Fruit fly (Drosophila melanogaster) whole organism, embryonic: Measurements from ENCODE around the gene BRWD3.

ENCODE experiments used
- Atf-2 ChIP-seq: fragments of 200-800 bp; sonication (Bioruptor generic); optimal IDR thresholded peaks from 2 replicates; lab custom pipeline; 2016; ENCODE audit warnings: missing biosample characterization, missing genetic modification characterization
- Bdp1 ChIP-seq: fragments of 200-800 bp; sonication (Bioruptor generic); optimal IDR thresholded peaks from 3 replicates; lab custom pipeline; 2016; ENCODE audit warnings: missing biosample characterization, missing genetic modification characterization
- CG11093 ChIP-seq: fragments of 200-800 bp; sonication (Bioruptor generic); IDR thresholded peaks from 3 replicates; pipeline ENCODE4 v1.3.6; 2022; ENCODE audit warnings: missing biosample characterization, missing genetic modification characterization
- CG12219 ChIP-seq: fragments of 200-800 bp; sonication (Bioruptor generic); optimal IDR thresholded peaks from 3 replicates; lab custom pipeline; 2018; ENCODE audit warnings: missing biosample characterization, mild to moderate bottlenecking, missing genetic modification characterization
- CG12769 ChIP-seq: fragments of 200-800 bp; sonication (Bioruptor generic); optimal IDR thresholded peaks from 2 replicates; lab custom pipeline; 2019; ENCODE audit warnings: missing biosample characterization, mild to moderate bottlenecking, missing genetic modification characterization, moderate library complexity
- CG13123 ChIP-seq: fragments of 200-800 bp; sonication (Bioruptor generic); optimal IDR thresholded peaks from 2 replicates; lab custom pipeline; 2016; ENCODE audit warnings: missing biosample characterization, missing genetic modification characterization
- CG13296 ChIP-seq: fragments of 200-800 bp; sonication (Bioruptor generic); optimal IDR thresholded peaks from 3 replicates; lab custom pipeline; 2018; ENCODE audit warnings: missing biosample characterization, mild to moderate bottlenecking, missing genetic modification characterization
- CG14014 ChIP-seq: fragments of 200-800 bp; sonication (Bioruptor generic); IDR thresholded peaks from 2 replicates; pipeline ENCODE4 v1.3.6; 2022; ENCODE audit warnings: missing biosample characterization, missing genetic modification characterization
- CG14050 ChIP-seq: fragments of 200-800 bp; sonication (Bioruptor generic); IDR thresholded peaks from 3 replicates; pipeline ENCODE4 v1.3.6; 2022; ENCODE audit warnings: missing biosample characterization, missing genetic modification characterization
- CG15601 ChIP-seq: fragments of 200-800 bp; sonication (Bioruptor generic); optimal IDR thresholded peaks from 3 replicates; lab custom pipeline; 2019; ENCODE audit warnings: missing biosample characterization, mild to moderate bottlenecking, missing genetic modification characterization, moderate library complexity
- CG17829 ChIP-seq: fragments of 200-800 bp; optimal IDR thresholded peaks from 2 replicates; lab custom pipeline; 2019; ENCODE audit warnings: missing biosample characterization, mild to moderate bottlenecking, missing genetic modification characterization, moderate library complexity
- CG2116 ChIP-seq: fragments of 200-800 bp; sonication (Bioruptor generic); optimal IDR thresholded peaks from 3 replicates; lab custom pipeline; 2018; ENCODE audit warnings: missing biosample characterization, mild to moderate bottlenecking, missing genetic modification characterization
- CG2199 ChIP-seq: fragments of 200-800 bp; sonication (Bioruptor generic); IDR thresholded peaks from 3 replicates; pipeline ENCODE4 v1.3.6; 2022; ENCODE audit warnings: missing biosample characterization, missing genetic modification characterization
- CG3281 ChIP-seq: fragments of 200-800 bp; sonication (Bioruptor generic); optimal IDR thresholded peaks from 3 replicates; lab custom pipeline; 2017; ENCODE audit warnings: missing biosample characterization, mild to moderate bottlenecking, missing genetic modification characterization
- CG33213 ChIP-seq: fragments of 200-800 bp; sonication (Bioruptor generic); optimal IDR thresholded peaks from 3 replicates; lab custom pipeline; 2016; ENCODE audit warnings: missing biosample characterization, missing genetic modification characterization
- CG34422 ChIP-seq: fragments of 200-800 bp; sonication (Bioruptor generic); IDR thresholded peaks from 3 replicates; pipeline ENCODE4 v1.3.6; 2022; ENCODE audit warnings: missing biosample characterization, missing genetic modification characterization
- CG9817 ChIP-seq: fragments of 200-800 bp; sonication (Bioruptor generic); optimal IDR thresholded peaks from 2 replicates; lab custom pipeline; 2018; ENCODE audit warnings: missing biosample characterization, mild to moderate bottlenecking, missing genetic modification characterization, moderate library complexity
- CG9876 ChIP-seq: fragments of 200-800 bp; sonication (Bioruptor generic); optimal IDR thresholded peaks from 2 replicates; lab custom pipeline; 2016; ENCODE audit warnings: missing biosample characterization, missing genetic modification characterization
- Dbx ChIP-seq: fragments of 200-800 bp; sonication (Bioruptor generic); IDR thresholded peaks from 3 replicates; pipeline ENCODE4 v1.3.6; 2022; ENCODE audit warnings: missing biosample characterization, missing genetic modification characterization
- Doc3 ChIP-seq: fragments of 200-800 bp; sonication (Bioruptor generic); IDR thresholded peaks from 3 replicates; pipeline ENCODE4 v1.3.6; 2022; ENCODE audit warnings: missing biosample characterization, missing genetic modification characterization; ENCODE audit not compliant: partially characterized antibody
- E2f2 ChIP-seq: fragments of 200-800 bp; sonication (Bioruptor generic); IDR thresholded peaks from 2 replicates; pipeline ENCODE4 v1.3.6; 2022; ENCODE audit warnings: missing biosample characterization, missing genetic modification characterization
- Ets65A ChIP-seq: fragments of 200-800 bp; sonication (Bioruptor generic); peaks from one replicate; lab custom pipeline; 2016; ENCODE audit warnings: missing biosample characterization, missing genetic modification characterization
- Fer2 ChIP-seq: fragments of 200-800 bp; sonication (Bioruptor generic); optimal IDR thresholded peaks from 2 replicates; lab custom pipeline; 2018; ENCODE audit warnings: missing biosample characterization, mild to moderate bottlenecking, missing genetic modification characterization, moderate library complexity
- H2.0 ChIP-seq: fragments of 200-800 bp; sonication (Bioruptor generic); IDR thresholded peaks from 2 replicates; pipeline ENCODE4 v1.3.6; 2022; ENCODE audit warnings: missing biosample characterization, missing genetic modification characterization
- Kr ChIP-seq: fragments of 200-800 bp; sonication (Bioruptor generic); optimal IDR thresholded peaks from 2 replicates; lab custom pipeline; 2017; ENCODE audit warnings: missing biosample characterization, mild to moderate bottlenecking, missing genetic modification characterization
- Lpt ChIP-seq: fragments of >200 bp; optimal IDR thresholded peaks from 2 replicates; lab custom pipeline; 2018; ENCODE audit warnings: missing biosample characterization, missing genetic modification characterization
- Nf-YA ChIP-seq: fragments of 200-800 bp; sonication (Bioruptor generic); IDR thresholded peaks from 2 replicates; pipeline ENCODE4 v1.3.6; 2022; ENCODE audit warnings: missing biosample characterization, missing genetic modification characterization
- TFAM ChIP-seq: fragments of 200-800 bp; sonication (Bioruptor generic); optimal IDR thresholded peaks from 2 replicates; lab custom pipeline; 2017; ENCODE audit warnings: missing biosample characterization, missing genetic modification characterization, inconsistent platforms
- az2 ChIP-seq: fragments of 200-800 bp; sonication (Bioruptor generic); optimal IDR thresholded peaks from 3 replicates; lab custom pipeline; 2016; ENCODE audit warnings: missing biosample characterization, missing genetic modification characterization
- bowl ChIP-seq: fragments of 200-800 bp; sonication (Bioruptor generic); IDR thresholded peaks from 2 replicates; pipeline ENCODE4 v1.3.6; 2022; ENCODE audit warnings: missing biosample characterization, missing genetic modification characterization
- chif ChIP-seq, 2 experiments: fragments of 200-800 bp; sonication (Bioruptor generic); optimal IDR thresholded peaks; 3 replicates each; lab custom pipeline; 2016; ENCODE audit warnings: missing biosample characterization in 2 of 2, missing genetic modification characterization in 2 of 2
- chinmo ChIP-seq: fragments of 200-800 bp; sonication (Bioruptor generic); IDR thresholded peaks from 4 replicates; pipeline ENCODE4 v1.3.6; 2022; ENCODE audit warnings: missing biosample characterization, missing genetic modification characterization; ENCODE audit not compliant: partially characterized antibody
- croc ChIP-seq: fragments of 200-800 bp; sonication (Bioruptor generic); conservative IDR thresholded peaks from 3 replicates; pipeline ENCODE4 v1.3.6; 2022; ENCODE audit warnings: missing biosample characterization, missing genetic modification characterization
- dan ChIP-seq: fragments of 200-800 bp; sonication (Bioruptor generic); IDR thresholded peaks from 2 replicates; pipeline ENCODE4 v1.3.6; 2022; ENCODE audit warnings: missing biosample characterization, missing genetic modification characterization
- fd64A ChIP-seq: fragments of 200-800 bp; sonication (Bioruptor generic); optimal IDR thresholded peaks from 3 replicates; lab custom pipeline; 2018; ENCODE audit warnings: missing biosample characterization, mild to moderate bottlenecking, missing genetic modification characterization
- fd96Cb ChIP-seq: fragments of 200-800 bp; sonication (Bioruptor generic); optimal IDR thresholded peaks from 2 replicates; lab custom pipeline; 2018; ENCODE audit warnings: missing biosample characterization, mild to moderate bottlenecking, missing genetic modification characterization, moderate library complexity
- ftz-f1 ChIP-seq: fragments of 200-800 bp; sonication (Bioruptor generic); optimal IDR thresholded peaks from 2 replicates; lab custom pipeline; 2016; ENCODE audit warnings: missing biosample characterization, missing genetic modification characterization
- kni ChIP-seq: fragments of 200-800 bp; sonication (Bioruptor generic); optimal IDR thresholded peaks from 3 replicates; lab custom pipeline; 2017; ENCODE audit warnings: mild to moderate bottlenecking, missing biosample characterization, missing genetic modification reagents, missing genetic modification characterization
- onecut ChIP-seq: fragments of 200-800 bp; sonication (Bioruptor generic); IDR thresholded peaks from 2 replicates; pipeline ENCODE4 v1.3.6; 2022; ENCODE audit warnings: missing biosample characterization, missing genetic modification characterization
- pho ChIP-seq: fragments of 200-800 bp; sonication (Bioruptor generic); optimal IDR thresholded peaks from 2 replicates; lab custom pipeline; 2016; ENCODE audit warnings: missing biosample characterization, missing genetic modification characterization
- pum ChIP-seq: fragments of 200-800 bp; sonication (Bioruptor generic); optimal IDR thresholded peaks from 2 replicates; lab custom pipeline; 2016; ENCODE audit warnings: missing biosample characterization, missing genetic modification characterization
- rib ChIP-seq: fragments of 200-800 bp; sonication (Bioruptor generic); IDR thresholded peaks from 2 replicates; pipeline ENCODE4 v1.3.6; 2022; ENCODE audit warnings: missing biosample characterization, missing genetic modification characterization
- sc ChIP-seq, 3 experiments: fragments of >200 bp in 2 of 3; fragments of 200-800 bp in 1 of 3; sonication (Bioruptor generic) in 1 of 3; optimal IDR thresholded peaks; 2 replicates in 2 of 3; 3 replicates in 1 of 3; lab custom pipeline; 2017; ENCODE audit warnings: mild to moderate bottlenecking in 1 of 3, missing biosample characterization in 1 of 3, missing genetic modification characterization in 1 of 3, missing genetic modification reagents in 1 of 3
- sim ChIP-seq: fragments of 200-800 bp; sonication (Bioruptor generic); IDR thresholded peaks from 2 replicates; pipeline ENCODE4 v1.3.6; 2022; ENCODE audit warnings: missing biosample characterization, missing genetic modification characterization
- sisA ChIP-seq: fragments of 200-800 bp; sonication (Bioruptor generic); IDR thresholded peaks from 2 replicates; pipeline ENCODE4 v1.3.6; 2022; ENCODE audit warnings: missing biosample characterization, missing genetic modification characterization
- slp2 ChIP-seq: fragments of 200-800 bp; sonication (Bioruptor generic); optimal IDR thresholded peaks from 2 replicates; lab custom pipeline; 2016; ENCODE audit warnings: missing biosample characterization, missing genetic modification characterization
- tap ChIP-seq: fragments of 200-800 bp; optimal IDR thresholded peaks from 3 replicates; lab custom pipeline; 2019; ENCODE audit warnings: missing biosample characterization, mild to moderate bottlenecking, missing genetic modification characterization, moderate library complexity
- toy ChIP-seq: fragments of 200-800 bp; sonication (Bioruptor generic); IDR thresholded peaks from 2 replicates; pipeline ENCODE4 v1.3.6; 2022; ENCODE audit warnings: missing biosample characterization, missing genetic modification characterization
- tup ChIP-seq: fragments of 200-800 bp; sonication (Bioruptor generic); optimal IDR thresholded peaks from 2 replicates; lab custom pipeline; 2016; ENCODE audit warnings: missing biosample characterization, mild to moderate bottlenecking, missing genetic modification characterization, moderate library complexity
- zfh2 ChIP-seq: fragments of 200-800 bp; sonication (Bioruptor generic); optimal IDR thresholded peaks from 2 replicates; lab custom pipeline; 2016; ENCODE audit warnings: missing biosample characterization, missing genetic modification characterization

The BRWD3 gene

dm6 chr3R:24294784-24295555 lies 23.8 kb upstream of the BRWD3 start, which contains the start of gene crb (continued):
- TF ChIP-seq CG9817, result no peak
- TF ChIP-seq CG14014 (GFP tag; lab: Robert Waterston, UW), result no peak
- TF ChIP-seq tap (tag; lab: Kevin White, UChicago), result no peak
- peak; percentile 7 for TF ChIP-seq pum (GFP tag; lab: Kevin White, UChicago)
- 0 out of 3 replicates have a peak, but pooled peaks have one; percentile 24 for TF ChIP-seq CG14050
- peak; percentile 68; the same call in 2 of the 3 replicates for TF ChIP-seq Dbx (GFP tag; lab: Robert Waterston, UW)
- TF ChIP-seq CG2199 (GFP tag; lab: Robert Waterston, UW), result 0 out of 3 replicates have a peak, but pooled peaks have one; percentile 56
- no peak for TF ChIP-seq dan
- no peak for TF ChIP-seq bowl (GFP tag; lab: Robert Waterston, UW)
- 0 out of 2 replicates have a peak, but pooled peaks have one; percentile 24 for TF ChIP-seq H2.0 (GFP tag; lab: Robert Waterston, UW)
- TF ChIP-seq CG3281, result peak; percentile 43
- no peak for TF ChIP-seq croc (GFP tag; lab: Robert Waterston, UW)
- TF ChIP-seq sisA (GFP tag; lab: Robert Waterston, UW), result no peak
- peak; percentile 37 for TF ChIP-seq onecut (GFP tag; lab: Robert Waterston, UW)
- no peak for TF ChIP-seq Kr (GFP tag; lab: Kevin White, UChicago)
- TF ChIP-seq CG13296, result peak; percentile 40
- TF ChIP-seq CG2116 (GFP tag; lab: Kevin White, UChicago), result peak; percentile 48
- no peak for TF ChIP-seq CG9876 (GFP tag; lab: Kevin White, UChicago)
- TF ChIP-seq az2 (GFP tag; lab: Kevin White, UChicago), result peak; percentile 37
- peak; percentile 69 for TF ChIP-seq CG12769 (tag; lab: Kevin White, UChicago)
- TF ChIP-seq Atf-2 (GFP tag; lab: Kevin White, UChicago), result no peak
- TF ChIP-seq toy, result no peak
- TF ChIP-seq sim (GFP tag; lab: Robert Waterston, UW), result 0 out of 2 replicates have a peak, but pooled peaks have one; percentile 20
- peak; percentile 14 to 32 for TF ChIP-seq chif (GFP tag; optimal IDR thresholded peaks at IDR 0.05; lab: Kevin White, UChicago)
- no peak for TF ChIP-seq Lpt (GFP tag; lab: Kevin White, UChicago)
- TF ChIP-seq Ets65A (GFP tag; lab: Kevin White, UChicago), result peak; percentile 63
- no peak for TF ChIP-seq fd64A (GFP tag; lab: Kevin White, UChicago)
- TF ChIP-seq CG33213, result peak; percentile 65
- TF ChIP-seq CG13123 (GFP tag; lab: Kevin White, UChicago), result peak; percentile 61
- no peak for TF ChIP-seq Doc3
- TF ChIP-seq CG34422 (GFP tag; lab: Robert Waterston, UW), result no peak; the same call in 1 of the 3 replicates
- TF ChIP-seq E2f2, result peak; percentile 85
- peak; percentile 36 for TF ChIP-seq pho (GFP tag; lab: Kevin White, UChicago)
- TF ChIP-seq CG15601 (tag; lab: Kevin White, UChicago), result peak; percentile 40
- TF ChIP-seq TFAM (GFP tag; lab: Kevin White, UChicago), result no peak
- TF ChIP-seq CG17829 (tag; lab: Kevin White, UChicago), result peak; percentile 59
- no peak for TF ChIP-seq Fer2 (tag; lab: Kevin White, UChicago)
- no peak for TF ChIP-seq CG11093
- TF ChIP-seq rib, result peak; percentile 80
- no peak for TF ChIP-seq slp2
- peak; percentile 45 for TF ChIP-seq ftz-f1
- no peak for TF ChIP-seq sc (optimal IDR thresholded peaks at IDR 0.05; lab: Kevin White, UChicago)
- no peak for TF ChIP-seq sc (GFP tag; optimal IDR thresholded peaks at IDR 0.05; lab: Kevin White, UChicago)
- TF ChIP-seq chinmo, result peak; percentile 85
- TF ChIP-seq fd96Cb, result no peak
- TF ChIP-seq Nf-YA, result peak; percentile 47; the same call in 1 of the 2 replicates
- TF ChIP-seq zfh2 (GFP tag; lab: Kevin White, UChicago), result peak; percentile 35
- TF ChIP-seq Bdp1 (GFP tag; lab: Kevin White, UChicago), result peak; percentile 41
- TF ChIP-seq kni (GFP tag; lab: Kevin White, UChicago), result peak; percentile 5
- no peak for TF ChIP-seq CG12219 (GFP tag; lab: Kevin White, UChicago)
- TF ChIP-seq tup (GFP tag; lab: Kevin White, UChicago), result no peak
